Fruit fly (Drosophila melanogaster): ENCODE measurements around the gene Cdk8.

DNA sequence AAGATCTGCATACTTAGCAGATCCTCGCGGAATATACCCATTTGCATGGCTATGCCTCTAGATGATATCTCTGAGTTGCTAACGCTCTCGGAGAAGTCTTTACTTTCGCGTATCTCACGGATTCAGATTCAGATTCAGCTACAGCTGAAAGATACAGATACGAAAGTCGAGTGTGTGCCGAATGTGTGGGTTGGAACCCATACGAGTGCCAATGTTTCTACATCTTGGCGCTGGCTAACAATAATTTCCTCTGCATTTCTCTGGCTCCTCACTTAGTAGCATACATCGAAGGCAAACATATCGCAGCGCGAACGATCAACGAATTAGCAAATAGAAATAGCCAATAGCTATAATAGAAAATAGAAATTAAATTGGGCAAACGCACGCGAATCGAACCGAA is 9.3 kb downstream of the Cdk8 start:
- TF ChIP-seq insv (optimal IDR thresholded peaks at IDR 0.05) (no peak), ttk (optimal IDR thresholded peaks at IDR 0.05) (no peak)

All from Kc167 (cell line).